Worm (Caenorhabditis elegans) whole organism, L1 larva: ENCODE data around the gene tag-65.

Experiments used
- C04F5.9 ChIP-seq: sonication (generic microtip); optimal IDR thresholded peaks from 2 replicates; lab custom pipeline; 2016; ENCODE audit warnings: missing genetic modification characterization, missing compliant biosample characterization
- C16A3.4 ChIP-seq: fragments of 150-350 bp; optimal IDR thresholded peaks from 2 replicates; lab custom pipeline; 2014; ENCODE audit warnings: missing biosample characterization, missing genetic modification characterization
- Y116A8C.19 ChIP-seq: sonication (generic microtip); optimal IDR thresholded peaks from 2 replicates; lab custom pipeline; 2016; ENCODE audit warnings: missing compliant biosample characterization, missing genetic modification characterization, borderline replicate concordance
- alr-1 ChIP-seq: fragments of 200-800 bp; sonication (Bioruptor generic); optimal IDR thresholded peaks from 2 replicates; lab custom pipeline; 2018; ENCODE audit warnings: borderline replicate concordance, mild to moderate bottlenecking, missing genetic modification characterization, missing compliant biosample characterization
- aly-2 ChIP-seq: fragments of 150-350 bp; optimal IDR thresholded peaks from 2 replicates; lab custom pipeline; 2014; ENCODE audit warnings: missing biosample characterization, missing genetic modification characterization
- blmp-1 ChIP-seq: fragments of 150-350 bp; optimal IDR thresholded peaks from 2 replicates; lab custom pipeline; 2014; ENCODE audit warnings: missing biosample characterization, missing genetic modification characterization
- ceh-63 ChIP-seq: fragments of 200-800 bp; sonication (Bioruptor generic); optimal IDR thresholded peaks from 2 replicates; lab custom pipeline; 2018; ENCODE audit warnings: mild to moderate bottlenecking, missing genetic modification characterization, missing compliant biosample characterization
- efl-1 ChIP-seq, 4 experiments: fragments of 150-350 bp; optimal IDR thresholded peaks in 3 of 4; peaks in 1 of 4; 1 replicate in 1 of 4; 2 replicates in 3 of 4; lab custom pipeline; 2014; ENCODE audit warnings: missing biosample characterization in 2 of 4, missing genetic modification characterization in 2 of 4, missing genetic modification reagents in 2 of 4
- egl-13 ChIP-seq: sonication (generic microtip); optimal IDR thresholded peaks from 2 replicates; lab custom pipeline; 2016; ENCODE audit warnings: missing genotype, missing genetic modification reagents, missing genetic modification characterization, missing compliant biosample characterization
- elt-2 ChIP-seq: sonication (generic microtip); optimal IDR thresholded peaks from 2 replicates; lab custom pipeline; 2016; ENCODE audit warnings: missing genetic modification characterization, mild to moderate bottlenecking, inconsistent platforms, missing compliant biosample characterization, missing genetic modification reagents
- elt-3 ChIP-seq, 6 experiments: fragments of 150-350 bp in 1 of 6; sonication (generic microtip); optimal IDR thresholded peaks; 2 replicates each; lab custom pipeline; 2017 to 2018; ENCODE audit warnings: missing biosample characterization in 6 of 6, missing genetic modification characterization in 6 of 6, inconsistent platforms in 1 of 6
- ets-5 ChIP-seq: fragments of 200-800 bp; sonication (Bioruptor generic); IDR thresholded peaks from 2 replicates; pipeline ENCODE4 v1.3.6; 2022; ENCODE audit warnings: missing genetic modification characterization, missing compliant biosample characterization
- fkh-4 ChIP-seq: sonication (generic microtip); optimal IDR thresholded peaks from 2 replicates; lab custom pipeline; 2016; ENCODE audit warnings: missing compliant biosample characterization, missing genetic modification characterization, borderline replicate concordance
- fkh-8 ChIP-seq: sonication (generic microtip); optimal IDR thresholded peaks from 2 replicates; lab custom pipeline; 2016; ENCODE audit warnings: mild to moderate bottlenecking, missing genetic modification characterization, missing compliant biosample characterization
- fos-1 ChIP-seq: fragments of 150-350 bp; optimal IDR thresholded peaks from 2 replicates; lab custom pipeline; 2014; ENCODE audit warnings: missing biosample characterization, missing genetic modification characterization
- grh-1 ChIP-seq: fragments of 200-800 bp; sonication (Bioruptor generic); IDR thresholded peaks from 2 replicates; pipeline ENCODE4 v1.3.6; 2022; ENCODE audit warnings: missing genetic modification reagents, missing genetic modification characterization, missing compliant biosample characterization
- hlh-4 ChIP-seq: sonication (generic microtip); optimal IDR thresholded peaks from 2 replicates; lab custom pipeline; 2016; ENCODE audit warnings: mild to moderate bottlenecking, missing genetic modification characterization, missing compliant biosample characterization
- irx-1 ChIP-seq: sonication (generic microtip); optimal IDR thresholded peaks from 2 replicates; lab custom pipeline; 2016; ENCODE audit warnings: missing genetic modification characterization, missing compliant biosample characterization
- isw-1 ChIP-seq: fragments of 200-800 bp; sonication (Bioruptor generic); IDR thresholded peaks from 2 replicates; pipeline ENCODE4 v1.3.6; 2022; ENCODE audit warnings: missing genetic modification characterization, missing compliant biosample characterization
- jun-1 ChIP-seq: fragments of 150-350 bp; optimal IDR thresholded peaks from 2 replicates; lab custom pipeline; 2014; ENCODE audit warnings: missing biosample characterization, missing genetic modification reagents, missing genetic modification characterization
- lin-13 ChIP-seq: fragments of 150-350 bp; optimal IDR thresholded peaks from 2 replicates; lab custom pipeline; 2014; ENCODE audit warnings: missing biosample characterization, missing genetic modification reagents, missing genetic modification characterization
- lin-14 ChIP-seq: fragments of 200-800 bp; sonication (Bioruptor generic); optimal IDR thresholded peaks from 2 replicates; lab custom pipeline; 2018; ENCODE audit warnings: mild to moderate bottlenecking, missing genetic modification characterization, moderate library complexity, missing compliant biosample characterization
- lin-15B ChIP-seq: fragments of 150-350 bp; sonication (generic microtip); optimal IDR thresholded peaks from 3 replicates; lab custom pipeline; 2014; ENCODE audit warnings: missing biosample characterization, missing genetic modification characterization
- lin-35 ChIP-seq, 2 experiments: fragments of 150-350 bp; optimal IDR thresholded peaks; 2 replicates each; lab custom pipeline; 2014; ENCODE audit warnings: missing biosample characterization in 2 of 2, missing genetic modification characterization in 2 of 2, missing genetic modification reagents in 2 of 2
- lir-3 ChIP-seq: sonication (generic microtip); optimal IDR thresholded peaks from 2 replicates; lab custom pipeline; 2016; ENCODE audit warnings: mild to moderate bottlenecking, missing genetic modification characterization, moderate library complexity, missing compliant biosample characterization; ENCODE audit not compliant: poor library complexity
- lsy-2 ChIP-seq, 2 experiments: fragments of 150-350 bp; optimal IDR thresholded peaks; 2 replicates each; lab custom pipeline; 2014; ENCODE audit warnings: missing biosample characterization in 2 of 2, missing genetic modification characterization in 2 of 2
- mab-9 ChIP-seq: fragments of 200-800 bp; sonication (Bioruptor generic); IDR thresholded peaks from 2 replicates; pipeline ENCODE4 v1.3.6; 2022; ENCODE audit warnings: missing genetic modification reagents, missing genetic modification characterization, missing compliant biosample characterization
- nhr-12 ChIP-seq: sonication (generic microtip); optimal IDR thresholded peaks from 2 replicates; lab custom pipeline; 2017; ENCODE audit warnings: missing biosample characterization, missing genetic modification characterization
- nhr-19 ChIP-seq: fragments of 200-800 bp; sonication (Bioruptor generic); conservative IDR thresholded peaks from 2 replicates; pipeline ENCODE4 v1.3.6; 2022; ENCODE audit warnings: missing genetic modification characterization, missing compliant biosample characterization
- nhr-237 ChIP-seq: fragments of 150-350 bp; optimal IDR thresholded peaks from 2 replicates; lab custom pipeline; 2014; ENCODE audit warnings: missing biosample characterization, missing genetic modification characterization
- nhr-28 ChIP-seq: fragments of 150-350 bp; optimal IDR thresholded peaks from 2 replicates; lab custom pipeline; 2014; ENCODE audit warnings: missing biosample characterization, missing genetic modification characterization
- nhr-71 ChIP-seq: sonication (generic microtip); optimal IDR thresholded peaks from 2 replicates; lab custom pipeline; 2016; ENCODE audit warnings: mild to moderate bottlenecking, missing genetic modification characterization, moderate library complexity, missing compliant biosample characterization
- nhr-76 ChIP-seq: sonication (generic microtip); optimal IDR thresholded peaks from 2 replicates; lab custom pipeline; 2017; ENCODE audit warnings: missing biosample characterization, missing genetic modification characterization
- nhr-77 ChIP-seq: fragments of 150-350 bp; optimal IDR thresholded peaks from 2 replicates; lab custom pipeline; 2014; ENCODE audit warnings: missing biosample characterization, missing genetic modification characterization
- nhr-84 ChIP-seq: sonication (generic microtip); optimal IDR thresholded peaks from 2 replicates; lab custom pipeline; 2017; ENCODE audit warnings: missing biosample characterization, missing genetic modification characterization
- nhr-85 ChIP-seq: sonication (generic microtip); peaks from one replicate; lab custom pipeline; 2016; ENCODE audit warnings: missing genetic modification characterization, inconsistent platforms, missing compliant biosample characterization
- pax-3 ChIP-seq: fragments of 200-800 bp; sonication (Bioruptor generic); optimal IDR thresholded peaks from 2 replicates; lab custom pipeline; 2018; ENCODE audit warnings: mild to moderate bottlenecking, missing genetic modification characterization, moderate library complexity, missing compliant biosample characterization
- pqm-1 ChIP-seq: sonication (generic microtip); optimal IDR thresholded peaks from 3 replicates; lab custom pipeline; 2017; ENCODE audit warnings: missing biosample characterization, missing genetic modification characterization
- snpc-4 ChIP-seq: fragments of 150-350 bp; optimal IDR thresholded peaks from 2 replicates; lab custom pipeline; 2014; ENCODE audit warnings: missing biosample characterization, missing genetic modification characterization
- snu-23 ChIP-seq: sonication (generic microtip); optimal IDR thresholded peaks from 2 replicates; lab custom pipeline; 2016; ENCODE audit warnings: missing genetic modification characterization, missing compliant biosample characterization
- sptf-1 ChIP-seq: fragments of 150-350 bp; optimal IDR thresholded peaks from 2 replicates; lab custom pipeline; 2014; ENCODE audit warnings: missing biosample characterization, missing genetic modification characterization
- sup-37 ChIP-seq: fragments of 200-800 bp; sonication (Bioruptor generic); optimal IDR thresholded peaks from 2 replicates; lab custom pipeline; 2018; ENCODE audit warnings: mild to moderate bottlenecking, missing genetic modification characterization, missing compliant biosample characterization
- swsn-7 ChIP-seq: sonication (generic microtip); optimal IDR thresholded peaks from 2 replicates; lab custom pipeline; 2016; ENCODE audit warnings: missing genetic modification characterization, missing compliant biosample characterization
- tlp-1 ChIP-seq: fragments of 150-350 bp; optimal IDR thresholded peaks from 2 replicates; lab custom pipeline; 2014; ENCODE audit warnings: missing biosample characterization, missing genetic modification characterization
- unc-30 ChIP-seq: sonication (generic microtip); optimal IDR thresholded peaks from 2 replicates; lab custom pipeline; 2017; ENCODE audit warnings: missing biosample characterization, missing genetic modification characterization
- unc-86 ChIP-seq: sonication (generic microtip); optimal IDR thresholded peaks from 2 replicates; lab custom pipeline; 2016; ENCODE audit warnings: missing genetic modification characterization, missing compliant biosample characterization
- vab-15 ChIP-seq: sonication (generic microtip); optimal IDR thresholded peaks from 2 replicates; lab custom pipeline; 2017; ENCODE audit warnings: missing genotype, mild to moderate bottlenecking, missing genetic modification characterization, missing compliant biosample characterization
- zag-1 ChIP-seq: fragments of 150-350 bp; optimal IDR thresholded peaks from 2 replicates; lab custom pipeline; 2014; ENCODE audit warnings: missing biosample characterization, missing genetic modification characterization
- zip-4 ChIP-seq: fragments of 200-800 bp; sonication (Bioruptor generic); optimal IDR thresholded peaks from 2 replicates; lab custom pipeline; 2018; ENCODE audit warnings: mild to moderate bottlenecking, missing genetic modification characterization, moderate library complexity, missing compliant biosample characterization
- ztf-4 ChIP-seq: fragments of 150-350 bp; optimal IDR thresholded peaks from 2 replicates; lab custom pipeline; 2014; ENCODE audit warnings: missing biosample characterization, missing genetic modification characterization

Gene tag-65

ce11 chrV:13716531-13716930 lies 38.1 kb upstream of the tag-65 start, which contains the start of gene T01D3.6:
T01D3.6 (plus strand) TSS chrV:13716824.
- TF ChIP-seq lin-14 (GFP tag; lab: Kevin White, UChicago): no peak
- TF ChIP-seq pqm-1: peak; percentile 32
- TF ChIP-seq elt-2 (tag; lab: Kevin White, UChicago): peak; percentile 79
- peak; percentile 29 for TF ChIP-seq pax-3 (tag; lab: Kevin White, UChicago)
- no peak for TF ChIP-seq snpc-4 (tag; lab: Kevin White, UChicago)
- peak; percentile 10 for TF ChIP-seq nhr-85
- TF ChIP-seq lin-35 (GFP tag; optimal IDR thresholded peaks at IDR 0.05; lab: Kevin White, UChicago): peak in 1 of 2 experiments; percentile 24

- peak; percentile 89 for TF ChIP-seq C16A3.4 (tag; lab: Kevin White, UChicago)
- no peak for TF ChIP-seq pqm-1
- peak; percentile 71 for TF ChIP-seq irx-1
- TF ChIP-seq blmp-1 (tag; lab: Kevin White, UChicago): peak; percentile 93
- peak; percentile 99 for TF ChIP-seq pax-3 (tag; lab: Kevin White, UChicago)
- peak; percentile 83 for TF ChIP-seq nhr-19
- TF ChIP-seq lin-35 (GFP tag; optimal IDR thresholded peaks at IDR 0.05; lab: Kevin White, UChicago): peak; percentile 75 to 89
- peak; percentile 90 for TF ChIP-seq lin-15B (tag; lab: Kevin White, UChicago)
- TF ChIP-seq nhr-85: peak; percentile 88
- TF ChIP-seq lir-3: peak; percentile 89
- TF ChIP-seq nhr-12 (tag; lab: Kevin White, UChicago): no peak
- TF ChIP-seq ceh-63: peak; percentile 90
- no peak for TF ChIP-seq ets-5
- peak; percentile 52 for TF ChIP-seq fkh-4
- TF ChIP-seq Y116A8C.19: no peak
- no peak for TF ChIP-seq sup-37
- TF ChIP-seq alr-1 (tag; lab: Kevin White, UChicago): no peak
- peak; percentile 82 to 85 for TF ChIP-seq efl-1 (optimal IDR thresholded peaks at IDR 0.05; lab: Kevin White, UChicago)
- peak; percentile 73 to 95 for TF ChIP-seq efl-1 (GFP tag; optimal IDR thresholded peaks at IDR 0.05 in 1 of 2; lab: Kevin White, UChicago)
- TF ChIP-seq swsn-7 (tag; lab: Kevin White, UChicago): peak; percentile 83
- peak; percentile 65 for TF ChIP-seq snpc-4 (tag; lab: Kevin White, UChicago)
- TF ChIP-seq isw-1: peak; percentile 84
- TF ChIP-seq vab-15 (tag; lab: Kevin White, UChicago): peak; percentile 89
- no peak for TF ChIP-seq sptf-1
- no peak for TF ChIP-seq unc-30
- peak; percentile 93 for TF ChIP-seq nhr-71 (tag; lab: Kevin White, UChicago)
- peak in 2 of 6 experiments; percentile 48 to 80 for TF ChIP-seq elt-3 (tag; optimal IDR thresholded peaks at IDR 0.05; lab: Kevin White, UChicago)
- peak; percentile 60 for TF ChIP-seq mab-9
- TF ChIP-seq zag-1: no peak
- peak; percentile 82 for TF ChIP-seq egl-13 (tag; lab: Kevin White, UChicago)
- TF ChIP-seq tlp-1 (tag; lab: Kevin White, UChicago): no peak
- peak; percentile 56 for TF ChIP-seq jun-1
- TF ChIP-seq hlh-4 (tag; lab: Kevin White, UChicago): peak; percentile 5
- TF ChIP-seq nhr-28 (tag; lab: Kevin White, UChicago): no peak
- TF ChIP-seq lsy-2 (tag; optimal IDR thresholded peaks at IDR 0.05; lab: Kevin White, UChicago): peak in 1 of 2 experiments; percentile 86
- TF ChIP-seq fos-1: peak; percentile 65
- TF ChIP-seq aly-2: peak; percentile 40
- no peak for TF ChIP-seq nhr-76 (tag; lab: Kevin White, UChicago)
- peak; percentile 89 for TF ChIP-seq fkh-8 (tag; lab: Kevin White, UChicago)
- peak; percentile 63 for TF ChIP-seq lin-13 (GFP tag; lab: Kevin White, UChicago)
- TF ChIP-seq zip-4 (GFP tag; lab: Kevin White, UChicago): no peak
- TF ChIP-seq nhr-84 (tag; lab: Kevin White, UChicago): no peak
- peak; percentile 71 for TF ChIP-seq unc-86 (tag; lab: Kevin White, UChicago)
- peak; percentile 90 for TF ChIP-seq snu-23 (GFP tag; lab: Kevin White, UChicago)
- TF ChIP-seq nhr-237: peak; percentile 47
- no peak for TF ChIP-seq ztf-4 (tag; lab: Kevin White, UChicago)
- TF ChIP-seq grh-1 (GFP tag; lab: Robert Waterston, UW): peak; percentile 50; the same call in 1 of the 2 replicates
- TF ChIP-seq C04F5.9: peak; percentile 70
- TF ChIP-seq nhr-77 (tag; lab: Kevin White, UChicago): peak; percentile 83
Observed at ce11 chrV:13715223-13715686, 36.9 kb upstream of the tag-65 start, which contains the start of gene zipt-9. zipt-9 (minus strand) TSS chrV:13715273.
